Worm (Caenorhabditis elegans) whole organism, L4 larva: ENCODE measurements around the gene str-248.

Experiments
- ZK546.5 ChIP-seq, 2 experiments: sonication (generic microtip); optimal IDR thresholded peaks; 2 replicates each; lab custom pipeline; 2017; ENCODE audit warnings: missing biosample characterization in 2 of 2, missing genetic modification characterization in 2 of 2
- ceh-32 ChIP-seq: sonication (generic microtip); optimal IDR thresholded peaks from 2 replicates; lab custom pipeline; 2016; ENCODE audit warnings: mild to moderate bottlenecking, missing genetic modification characterization, missing compliant biosample characterization; ENCODE audit not compliant: poor library complexity
- lsy-2 ChIP-seq, 2 experiments: fragments of 150-350 bp in 1 of 2; sonication (generic microtip) in 1 of 2; optimal IDR thresholded peaks; 2 replicates each; lab custom pipeline; 2014 to 2017; ENCODE audit warnings: missing biosample characterization in 2 of 2, missing genetic modification characterization in 2 of 2
- madf-9 ChIP-seq: fragments of 200-800 bp; sonication (Bioruptor generic); conservative IDR thresholded peaks from 2 replicates; pipeline ENCODE4 v1.3.6; 2022; ENCODE audit warnings: missing genetic modification reagents, missing genetic modification characterization, missing compliant biosample characterization
- nhr-11 ChIP-seq: fragments of 150-350 bp; optimal IDR thresholded peaks from 2 replicates; lab custom pipeline; 2014; ENCODE audit warnings: missing biosample characterization, missing genetic modification characterization
- nhr-237 ChIP-seq: sonication (generic microtip); optimal IDR thresholded peaks from 2 replicates; lab custom pipeline; 2017; ENCODE audit warnings: missing biosample characterization, missing genetic modification characterization
- php-3 ChIP-seq: fragments of 200-800 bp; sonication (Bioruptor generic); IDR thresholded peaks from 2 replicates; pipeline ENCODE4 v1.3.6; 2022; ENCODE audit warnings: missing genetic modification reagents, missing genetic modification characterization, missing compliant biosample characterization
- skn-1 ChIP-seq: fragments of 150-350 bp; optimal IDR thresholded peaks from 2 replicates; lab custom pipeline; 2014; ENCODE audit warnings: missing biosample characterization, missing genetic modification characterization
- spr-1 ChIP-seq: sonication (generic microtip); optimal IDR thresholded peaks from 2 replicates; lab custom pipeline; 2016; ENCODE audit warnings: mild to moderate bottlenecking, missing genetic modification characterization, missing compliant biosample characterization
- ztf-11 ChIP-seq: fragments of 150-350 bp; optimal IDR thresholded peaks from 2 replicates; lab custom pipeline; 2014; ENCODE audit warnings: missing biosample characterization, missing genetic modification characterization

ce11 chrV:15602253-15602652 is 27.2 kb downstream of the str-248 start, which contains the start of gene fbxa-152:
- TF ChIP-seq php-3 (GFP tag; lab: Robert Waterston, UW) (no peak), lsy-2 (tag; optimal IDR thresholded peaks at IDR 0.05; lab: Kevin White, UChicago) (no peak), spr-1 (tag; lab: Kevin White, UChicago) (no peak), nhr-11 (no peak), ZK546.5 (tag; optimal IDR thresholded peaks at IDR 0.05; lab: Kevin White, UChicago) (no peak), ztf-11 (no peak), ceh-32 (tag; lab: Kevin White, UChicago) (no peak), madf-9 (GFP tag; lab: Robert Waterston, UW) (no peak), skn-1 (no peak), nhr-237 (tag; lab: Kevin White, UChicago) (no peak)
